Worm (Caenorhabditis elegans) whole organism, L2 larva: ENCODE measurements around the gene nep-5.
"Not testable (repeated sequence)": the region's sequence is repeated elsewhere in the genome, so short reads cannot be mapped to it uniquely, and the experiment has no call there.

Experiments
- Y55F3AM.14 ChIP-seq: fragments of 200-800 bp; sonication (Bioruptor generic); optimal IDR thresholded peaks from 2 replicates; lab custom pipeline; 2018; ENCODE audit warnings: mild to moderate bottlenecking, missing genetic modification characterization, missing compliant biosample characterization
- aly-2 ChIP-seq: fragments of 150-350 bp; optimal IDR thresholded peaks from 2 replicates; lab custom pipeline; 2014; ENCODE audit warnings: missing biosample characterization, missing genetic modification characterization
- lin-39 ChIP-seq: fragments of 150-350 bp; optimal IDR thresholded peaks from 2 replicates; lab custom pipeline; 2014; ENCODE audit warnings: missing biosample characterization, missing genetic modification reagents, missing genetic modification characterization
- mdl-1 ChIP-seq, 2 experiments: fragments of 150-350 bp in 1 of 2; sonication (generic microtip) in 1 of 2; optimal IDR thresholded peaks; 2 replicates each; lab custom pipeline; 2017; ENCODE audit warnings: missing biosample characterization in 2 of 2, missing genetic modification characterization in 2 of 2
- nhr-10 ChIP-seq: sonication (generic microtip); optimal IDR thresholded peaks from 2 replicates; lab custom pipeline; 2017; ENCODE audit warnings: missing biosample characterization, missing genetic modification characterization
- nhr-12 ChIP-seq: fragments of 150-350 bp; optimal IDR thresholded peaks from 2 replicates; lab custom pipeline; 2014; ENCODE audit warnings: missing biosample characterization, missing genetic modification characterization
- nhr-77 ChIP-seq: fragments of 150-350 bp; optimal IDR thresholded peaks from 2 replicates; lab custom pipeline; 2014; ENCODE audit warnings: missing biosample characterization, missing genetic modification characterization
- unc-55 ChIP-seq: fragments of 150-350 bp; sonication (generic microtip); optimal IDR thresholded peaks from 3 replicates; lab custom pipeline; 2014; ENCODE audit warnings: missing biosample characterization, missing genetic modification reagents, missing genetic modification characterization
- ztf-1 ChIP-seq: fragments of 200-800 bp; sonication (Bioruptor generic); conservative IDR thresholded peaks from 2 replicates; pipeline ENCODE4 v1.3.6; 2022; ENCODE audit warnings: missing genetic modification characterization, missing compliant biosample characterization
- ztf-11 ChIP-seq: sonication (generic microtip); optimal IDR thresholded peaks from 2 replicates; lab custom pipeline; 2017; ENCODE audit warnings: missing biosample characterization, missing genetic modification characterization

nep-5 gene

DNA sequence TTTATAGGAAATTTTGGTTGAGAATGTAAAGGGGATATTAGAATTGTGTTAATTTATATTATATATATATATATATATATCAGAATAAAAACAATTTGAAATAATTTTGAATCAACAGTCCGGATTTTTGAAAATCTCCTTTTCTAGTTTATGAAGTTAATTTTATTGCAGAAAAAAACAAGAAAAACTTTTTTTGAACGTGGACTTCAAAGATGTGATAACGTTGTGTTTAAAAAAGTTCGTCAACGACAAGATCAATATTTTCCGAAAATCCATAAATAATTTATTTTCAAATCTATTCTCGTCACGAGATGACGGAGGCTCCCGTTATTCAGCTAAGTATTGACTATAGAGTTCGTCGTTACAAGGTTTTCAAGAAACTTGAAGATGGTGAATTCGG is 49.6 kb downstream of the nep-5 start, which contains the start of gene C17C3.11:
Gene C17C3.11, plus strand, starts transcription at position 301 of the 400 bp plus-strand sequence.
- no peak for TF ChIP-seq aly-2 (tag; lab: Kevin White, UChicago)
- TF ChIP-seq nhr-77 (tag; lab: Kevin White, UChicago) = no peak
- no peak for TF ChIP-seq nhr-10 (tag; lab: Kevin White, UChicago)
- no peak for TF ChIP-seq ztf-11 (tag; lab: Kevin White, UChicago)
- TF ChIP-seq unc-55 (GFP tag; lab: Kevin White, UChicago) = peak; percentile 46
- no peak for TF ChIP-seq Y55F3AM.14 (GFP tag; lab: Kevin White, UChicago)
- no peak for TF ChIP-seq nhr-12 (tag; lab: Kevin White, UChicago)

DNA sequence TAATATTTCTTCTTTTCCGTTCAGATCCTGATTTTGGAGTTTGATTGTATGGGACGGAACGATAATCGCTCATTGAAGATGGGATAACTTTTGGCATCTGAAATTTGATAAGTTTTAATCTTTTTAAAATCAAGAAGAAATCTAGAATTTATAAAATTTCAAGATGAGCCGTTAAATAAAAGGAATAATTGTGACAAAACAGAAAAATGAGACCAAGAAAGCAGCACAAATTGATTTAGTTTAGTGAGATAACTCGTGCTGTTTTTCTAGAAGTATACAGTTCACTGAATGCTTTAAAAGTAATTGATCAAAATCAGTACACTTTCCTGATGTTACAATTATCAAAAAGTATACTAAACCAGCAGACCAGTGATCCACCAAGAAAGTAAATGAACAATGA is 52.2 kb downstream of the nep-5 start, which contains the start of gene hlh-27:
Gene hlh-27, minus strand, starts transcription at position 101 of the 400 bp plus-strand sequence.
- TF ChIP-seq ztf-1; mdl-1 (tag; optimal IDR thresholded peaks at IDR 0.05; lab: Kevin White, UChicago); lin-39 (tag; lab: Kevin White, UChicago): not testable (repeated sequence)
